Worm (Caenorhabditis elegans): Measurements from ENCODE around the gene ttr-38.

DNA sequence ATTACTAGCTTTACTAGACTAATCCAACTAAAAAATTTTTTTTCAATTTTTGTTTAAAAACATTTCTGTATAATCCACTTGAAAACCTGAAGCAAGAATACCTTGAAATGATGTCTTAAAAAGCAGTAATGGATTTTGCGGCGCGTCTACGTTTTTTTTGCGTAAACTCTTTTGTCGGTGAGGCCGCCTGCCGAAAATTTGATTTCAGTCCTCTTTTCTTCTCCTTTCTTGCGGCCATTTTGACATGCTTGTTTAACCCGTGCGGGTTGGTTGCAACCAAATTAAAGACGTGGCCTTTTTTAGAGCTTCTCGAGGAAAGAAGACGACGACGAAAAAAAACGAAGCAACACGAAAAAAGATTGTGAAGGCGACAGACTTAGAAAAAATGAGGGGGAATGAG lies 46.8 kb upstream of the ttr-38 start:
- TF ChIP-seq unc-62 (GFP tag; optimal IDR thresholded peaks at IDR 0.05) (no peak), nhr-11 (tag; optimal IDR thresholded peaks at IDR 0.05) (no peak), Y55F3AM.14 (GFP tag; optimal IDR thresholded peaks at IDR 0.05) (no peak), nhr-25 (tag; optimal IDR thresholded peaks at IDR 0.05) (no peak), skn-1 (tag; optimal IDR thresholded peaks at IDR 0.05) (no peak), nhr-237 (tag; optimal IDR thresholded peaks at IDR 0.05) (no peak)

Data from whole organism, L2 larva.